Fruit fly (Drosophila melanogaster): ENCODE measurements around the gene CG14785.

The CG14785 gene

dm6 chrX:1470562-1470961 lies 13.7 kb upstream of the CG14785 start, which contains the start of gene pck (continued):
- TF ChIP-seq sc (optimal IDR thresholded peaks at IDR 0.05) = no peak
- no peak for TF ChIP-seq sc (GFP tag; optimal IDR thresholded peaks at IDR 0.05)
- peak; percentile 59; the same call in 2 of the 3 replicates for TF ChIP-seq Dbx (GFP tag; IDR thresholded peaks at IDR 0.05)
- peak; percentile 24; the same call in 1 of the 2 replicates for TF ChIP-seq danr (GFP tag; IDR thresholded peaks at IDR 0.05)
- TF ChIP-seq Sry-δ (GFP tag; optimal IDR thresholded peaks at IDR 0.05) = peak; percentile 89
- TF ChIP-seq CG5953 (GFP tag; IDR thresholded peaks at IDR 0.05) = peak; percentile 54; the same call in 1 of the 2 replicates
- no peak for TF ChIP-seq Jarid2 (GFP tag; optimal IDR thresholded peaks at IDR 0.05)
- peak; percentile 44 for TF ChIP-seq CG14667 (GFP tag; IDR thresholded peaks at IDR 0.05)
- TF ChIP-seq Ptx1 (GFP tag; IDR thresholded peaks at IDR 0.05) = peak; percentile 72
- TF ChIP-seq ham (GFP tag; IDR thresholded peaks at IDR 0.05) = no peak
- TF ChIP-seq CG4328 (GFP tag; optimal IDR thresholded peaks at IDR 0.05) = no peak
- TF ChIP-seq CG16779 (GFP tag; IDR thresholded peaks at IDR 0.05) = no peak
- TF ChIP-seq zen2 (GFP tag; IDR thresholded peaks at IDR 0.05; ENCODE audit: partially characterized antibody) = no peak; the same call in 2 of the 3 replicates
- peak; percentile 34 for TF ChIP-seq kay (GFP tag; optimal IDR thresholded peaks at IDR 0.05)
- TF ChIP-seq PHDP (tag; optimal IDR thresholded peaks at IDR 0.05) = peak; percentile 40
- TF ChIP-seq CG32532 (GFP tag; IDR thresholded peaks at IDR 0.05) = peak; percentile 67
- peak; percentile 86 for TF ChIP-seq ci (GFP tag; IDR thresholded peaks at IDR 0.05)
- TF ChIP-seq CG11560 (tag; IDR thresholded peaks at IDR 0.05) = no peak
- peak; percentile 73 for TF ChIP-seq ken (GFP tag; IDR thresholded peaks at IDR 0.05)
- peak; percentile 55 for TF ChIP-seq ttk (GFP tag; IDR thresholded peaks at IDR 0.05)
- TF ChIP-seq Lhr (GFP tag; optimal IDR thresholded peaks at IDR 0.05) = peak; percentile 42
- TF ChIP-seq Meics (GFP tag; optimal IDR thresholded peaks at IDR 0.05) = peak; percentile 34
- TF ChIP-seq sr (GFP tag; IDR thresholded peaks at IDR 0.05) = no peak; the same call in 2 of the 3 replicates
- TF ChIP-seq slou (GFP tag; optimal IDR thresholded peaks at IDR 0.05) = no peak
- TF ChIP-seq CG11723 (GFP tag; optimal IDR thresholded peaks at IDR 0.05) = no peak
- TF ChIP-seq Ets65A (GFP tag) = no peak
- peak; percentile 64 for TF ChIP-seq CG4820 (GFP tag; optimal IDR thresholded peaks at IDR 0.05)
- TF ChIP-seq hb (GFP tag; IDR thresholded peaks at IDR 0.05; ENCODE audit: partially characterized antibody) = no peak
- TF ChIP-seq schlank (tag; optimal IDR thresholded peaks at IDR 0.05) = no peak
- TF ChIP-seq CG11085 (GFP tag; IDR thresholded peaks at IDR 0.05) = peak; percentile 63
- peak; percentile 48 for TF ChIP-seq CG8944 (GFP tag; optimal IDR thresholded peaks at IDR 0.05)
- TF ChIP-seq Sox102F (GFP tag; optimal IDR thresholded peaks at IDR 0.05) = peak; percentile 67
- TF ChIP-seq MTF-1 (GFP tag; optimal IDR thresholded peaks at IDR 0.05; ENCODE audit: borderline replicate concordance) = no peak
- no peak for TF ChIP-seq NK7.1 (GFP tag; optimal IDR thresholded peaks at IDR 0.05)
- peak; percentile 24; the same call in 1 of the 3 replicates for TF ChIP-seq CG14860 (GFP tag; IDR thresholded peaks at IDR 0.05; ENCODE audit: partially characterized antibody)
- peak; percentile 54; the same call in 1 of the 3 replicates for TF ChIP-seq B-H1 (GFP tag; IDR thresholded peaks at IDR 0.05)
- peak; percentile 42 for TF ChIP-seq cg (GFP tag; optimal IDR thresholded peaks at IDR 0.05)
- no peak for TF ChIP-seq gsb (GFP tag; IDR thresholded peaks at IDR 0.05)
- TF ChIP-seq cad (GFP tag; optimal IDR thresholded peaks at IDR 0.05) = no peak
- TF ChIP-seq Bteb2 (GFP tag; optimal IDR thresholded peaks at IDR 0.05) = peak; percentile 23
- TF ChIP-seq ase (GFP tag; IDR thresholded peaks at IDR 0.05) = peak; percentile 60; the same call in 2 of the 3 replicates
- TF ChIP-seq CG6272 (GFP tag; IDR thresholded peaks at IDR 0.05) = peak; percentile 30; the same call in 1 of the 2 replicates
- peak; percentile 55 for TF ChIP-seq lbe (GFP tag; optimal IDR thresholded peaks at IDR 0.05)
- no peak for TF ChIP-seq her (GFP tag; optimal IDR thresholded peaks at IDR 0.05)
- no peak for TF ChIP-seq yki (optimal IDR thresholded peaks at IDR 0.05)
- peak; percentile 51 for TF ChIP-seq CG8765 (GFP tag; IDR thresholded peaks at IDR 0.05)
- peak; percentile 65 for TF ChIP-seq ara (GFP tag; IDR thresholded peaks at IDR 0.05)
- peak; percentile 25 for TF ChIP-seq CG13296 (GFP tag; optimal IDR thresholded peaks at IDR 0.05)
- TF ChIP-seq Fer3 (tag; optimal IDR thresholded peaks at IDR 0.05) = peak; percentile 40
- no peak for TF ChIP-seq wdn (GFP tag; IDR thresholded peaks at IDR 0.05)
- peak; percentile 66 for TF ChIP-seq CG9609 (GFP tag; optimal IDR thresholded peaks at IDR 0.05)
- TF ChIP-seq CG6813 (GFP tag; optimal IDR thresholded peaks at IDR 0.05) = peak; percentile 13

Measured in whole organism, embryonic.